Worm (Caenorhabditis elegans): Measurements from ENCODE around the gene Y38C1AA.19.

Y38C1AA.19 gene

ce11 chrIV:125881-126781 is 33.8 kb upstream of the Y38C1AA.19 start, which contains the start of the genes grld-1 and cox-6C (continued):
- peak; percentile 4 for TF ChIP-seq R02D3.7 (tag; optimal IDR thresholded peaks at IDR 0.05)
- peak; percentile 60 for TF ChIP-seq pha-4 (tag; optimal IDR thresholded peaks at IDR 0.05)
- peak; percentile 17 for TF ChIP-seq pqm-1 (tag; optimal IDR thresholded peaks at IDR 0.05)
- TF ChIP-seq lin-15B (tag; optimal IDR thresholded peaks at IDR 0.05): peak; percentile 60
- TF ChIP-seq fos-1 (tag; optimal IDR thresholded peaks at IDR 0.05): no peak
- TF ChIP-seq sea-2 (GFP tag; optimal IDR thresholded peaks at IDR 0.05): no peak
- no peak for TF ChIP-seq fkh-2 (tag; optimal IDR thresholded peaks at IDR 0.05)
- TF ChIP-seq egl-5 (tag; optimal IDR thresholded peaks at IDR 0.05): peak; percentile 61
- no peak for TF ChIP-seq daf-12 (tag; optimal IDR thresholded peaks at IDR 0.05)
- no peak for TF ChIP-seq tbx-2 (tag; optimal IDR thresholded peaks at IDR 0.05)
- TF ChIP-seq zag-1 (tag; optimal IDR thresholded peaks at IDR 0.05): no peak
- peak; percentile 19 for TF ChIP-seq nhr-23 (tag; optimal IDR thresholded peaks at IDR 0.05)
- peak; percentile 38 for TF ChIP-seq elt-2 (tag; optimal IDR thresholded peaks at IDR 0.05)
- TF ChIP-seq nhr-76 (tag; optimal IDR thresholded peaks at IDR 0.05): no peak
- TF ChIP-seq mdl-1 (tag; optimal IDR thresholded peaks at IDR 0.05): no peak
- TF ChIP-seq lsy-12 (tag; optimal IDR thresholded peaks at IDR 0.05): no peak
- TF ChIP-seq ceh-16 (tag; optimal IDR thresholded peaks at IDR 0.05): no peak
- TF ChIP-seq fkh-10 (GFP tag; optimal IDR thresholded peaks at IDR 0.05): peak; percentile 1

ce11 chrIV:128525-128924 is 31.4 kb upstream of the Y38C1AA.19 start:
- no peak for TF ChIP-seq pha-4 (tag; optimal IDR thresholded peaks at IDR 0.05)
- no peak for TF ChIP-seq egl-5 (tag; optimal IDR thresholded peaks at IDR 0.05)
- no peak for TF ChIP-seq nhr-11 (tag; optimal IDR thresholded peaks at IDR 0.05)
- no peak for TF ChIP-seq pqm-1 (tag; optimal IDR thresholded peaks at IDR 0.05)
- no peak for TF ChIP-seq ztf-11 (tag; optimal IDR thresholded peaks at IDR 0.05)
- TF ChIP-seq tbx-2 (tag; optimal IDR thresholded peaks at IDR 0.05): no peak
- no peak for TF ChIP-seq lin-39 (tag; optimal IDR thresholded peaks at IDR 0.05)
- no peak for TF ChIP-seq R02D3.7 (tag; optimal IDR thresholded peaks at IDR 0.05)

- TF ChIP-seq nhr-77 (tag; optimal IDR thresholded peaks at IDR 0.05) (no peak), nfya-1 (tag; optimal IDR thresholded peaks at IDR 0.05; ENCODE audit: insufficient read depth) (peak; percentile 33), pha-4 (tag; optimal IDR thresholded peaks at IDR 0.05) (peak; percentile 72), hmg-11 (tag; optimal IDR thresholded peaks at IDR 0.05) (peak; percentile 12), snpc-4 (tag; optimal IDR thresholded peaks at IDR 0.05) (no peak)
Observed at ce11 chrIV:130150-130549, 29.8 kb upstream of the Y38C1AA.19 start.

- TF ChIP-seq aly-2 (tag; optimal IDR thresholded peaks at IDR 0.05) (no peak), nhr-237 (tag; optimal IDR thresholded peaks at IDR 0.05) (no peak), nfya-1 (tag; optimal IDR thresholded peaks at IDR 0.05; ENCODE audit: insufficient read depth) (peak; percentile 57), egl-27 (tag; optimal IDR thresholded peaks at IDR 0.05) (no peak), ama-1 (optimal IDR thresholded peaks at IDR 0.05) (no peak), pqm-1 (tag; optimal IDR thresholded peaks at IDR 0.05) (peak; percentile 14), lin-39 (tag; optimal IDR thresholded peaks at IDR 0.05) (peak; percentile 35), mdl-1 (tag; optimal IDR thresholded peaks at IDR 0.05) (peak; percentile 26), ZK546.5 (tag; optimal IDR thresholded peaks at IDR 0.05) (no peak), ceh-16 (tag; optimal IDR thresholded peaks at IDR 0.05) (no peak), nhr-12 (tag; optimal IDR thresholded peaks at IDR 0.05) (no peak), fkh-10 (GFP tag; optimal IDR thresholded peaks at IDR 0.05) (peak; percentile 85), fkh-2 (tag; optimal IDR thresholded peaks at IDR 0.05) (no peak), skn-1 (tag; optimal IDR thresholded peaks at IDR 0.05) (no peak), nhr-23 (tag; optimal IDR thresholded peaks at IDR 0.05) (no peak), ceh-82 (tag; optimal IDR thresholded peaks at IDR 0.05) (no peak), pha-4 (tag; optimal IDR thresholded peaks at IDR 0.05) (no peak), lsy-12 (tag; optimal IDR thresholded peaks at IDR 0.05) (no peak), ceh-28 (tag; optimal IDR thresholded peaks at IDR 0.05) (no peak), ztf-11 (tag; optimal IDR thresholded peaks at IDR 0.05) (no peak), unc-62 (GFP tag; optimal IDR thresholded peaks at IDR 0.05) (no peak), mml-1 (tag; optimal IDR thresholded peaks at IDR 0.05) (no peak), snpc-4 (tag; optimal IDR thresholded peaks at IDR 0.05) (peak; percentile 7), unc-39 (tag; optimal IDR thresholded peaks at IDR 0.05) (no peak), eor-1 (tag; optimal IDR thresholded peaks at IDR 0.05) (no peak), egl-5 (tag; optimal IDR thresholded peaks at IDR 0.05) (no peak), ztf-4 (tag; optimal IDR thresholded peaks at IDR 0.05) (no peak), jun-1 (tag; optimal IDR thresholded peaks at IDR 0.05) (no peak), nhr-25 (tag; optimal IDR thresholded peaks at IDR 0.05) (no peak), hmg-11 (tag; optimal IDR thresholded peaks at IDR 0.05) (peak; percentile 62), daf-12 (tag; optimal IDR thresholded peaks at IDR 0.05) (no peak), nhr-77 (tag; optimal IDR thresholded peaks at IDR 0.05) (no peak), nhr-67 (tag; optimal IDR thresholded peaks at IDR 0.05) (no peak), elt-2 (tag; optimal IDR thresholded peaks at IDR 0.05) (no peak)
Observed at ce11 chrIV:132095-132494, 27.9 kb upstream of the Y38C1AA.19 start, which contains the start of gene daf-1. daf-1 (plus strand) TSS chrIV:132416.
